Worm (Caenorhabditis elegans) whole organism, early embryonic: ENCODE measurements around the gene fbxb-65.

Experiments used
- B0310.2 ChIP-seq: sonication (generic microtip); optimal IDR thresholded peaks from 2 replicates; lab custom pipeline; 2016; ENCODE audit warnings: mild to moderate bottlenecking, missing genetic modification characterization, missing compliant biosample characterization
- F13C5.2 ChIP-seq: sonication (generic microtip); optimal IDR thresholded peaks from 2 replicates; lab custom pipeline; 2017; ENCODE audit warnings: mild to moderate bottlenecking, missing genetic modification characterization, inconsistent platforms, missing compliant biosample characterization
- aly-1 ChIP-seq: sonication (generic microtip); optimal IDR thresholded peaks from 2 replicates; lab custom pipeline; 2016; ENCODE audit warnings: missing genetic modification characterization, missing compliant biosample characterization
- ama-1 ChIP-seq: fragments of 150-350 bp; optimal IDR thresholded peaks from 2 replicates; lab custom pipeline; 2014
- ets-7 ChIP-seq: sonication (generic microtip); optimal IDR thresholded peaks from 2 replicates; lab custom pipeline; 2016; ENCODE audit warnings: missing genotype, missing genetic modification characterization, missing compliant biosample characterization
- flt-1 ChIP-seq: fragments of 200-800 bp; sonication (Bioruptor generic); IDR thresholded peaks from 2 replicates; pipeline ENCODE4 v1.3.6; 2022; ENCODE audit warnings: missing genetic modification characterization, missing compliant biosample characterization
- hmbx-1 ChIP-seq: sonication (generic microtip); optimal IDR thresholded peaks from 2 replicates; lab custom pipeline; 2016; ENCODE audit warnings: mild to moderate bottlenecking, missing genetic modification characterization, missing compliant biosample characterization
- hmg-4 ChIP-seq: fragments of 200-800 bp; sonication (Bioruptor generic); optimal IDR thresholded peaks from 2 replicates; lab custom pipeline; 2018; ENCODE audit warnings: mild to moderate bottlenecking, missing genetic modification characterization, missing compliant biosample characterization
- hnd-1 ChIP-seq: sonication (generic microtip); optimal IDR thresholded peaks from 2 replicates; lab custom pipeline; 2016; ENCODE audit warnings: missing genetic modification characterization, missing compliant biosample characterization
- scrt-1 ChIP-seq: fragments of 200-800 bp; sonication (Bioruptor generic); IDR thresholded peaks from 2 replicates; pipeline ENCODE4 v1.3.6; 2022; ENCODE audit warnings: missing genetic modification characterization, missing compliant biosample characterization
- tbx-11 ChIP-seq: fragments of 200-800 bp; sonication (Bioruptor generic); IDR thresholded peaks from 2 replicates; pipeline ENCODE4 v1.3.6; 2022; ENCODE audit warnings: missing genetic modification characterization, missing compliant biosample characterization
- tbx-37 ChIP-seq: fragments of 200-800 bp; sonication (Bioruptor generic); conservative IDR thresholded peaks from 2 replicates; pipeline ENCODE4 v1.3.6; 2022; ENCODE audit warnings: missing genetic modification reagents, missing genetic modification characterization, missing compliant biosample characterization

ce11 chrV:19355219-19355618, 25.9 kb downstream of the fbxb-65 start:
- TF ChIP-seq hmg-4 (GFP tag; lab: Kevin White, UChicago): no peak
- no peak for TF ChIP-seq flt-1
- TF ChIP-seq F13C5.2 (tag; lab: Kevin White, UChicago): no peak
- TF ChIP-seq hmbx-1 (tag; lab: Kevin White, UChicago): no peak
- no peak for TF ChIP-seq ama-1 (lab: Kevin White, UChicago)
- no peak for TF ChIP-seq ets-7 (tag; lab: Kevin White, UChicago)
- TF ChIP-seq tbx-37 (GFP tag; lab: Robert Waterston, UW): no peak
- TF ChIP-seq scrt-1: no peak
- TF ChIP-seq hnd-1 (tag; lab: Kevin White, UChicago): no peak
- no peak for TF ChIP-seq aly-1
- TF ChIP-seq B0310.2 (tag; lab: Kevin White, UChicago): no peak
- TF ChIP-seq tbx-11 (GFP tag; lab: Robert Waterston, UW): no peak
